Worm (Caenorhabditis elegans): ENCODE data around the gene syg-2.
A peak's percentile ranks its signal among the peaks of the same experiment; 100 is the strongest.

syg-2 gene

ce11 chrX:14610093-14610763 lies 44.5 kb upstream of the syg-2 start (continued):
- TF ChIP-seq dmd-8 (GFP tag; IDR thresholded peaks at IDR 0.05) (no peak), egl-43 (GFP tag; IDR thresholded peaks at IDR 0.05) (peak; percentile 74; the same call in 1 of the 2 replicates), set-16 (GFP tag; IDR thresholded peaks at IDR 0.05) (no peak), mxl-3 (GFP tag; optimal IDR thresholded peaks at IDR 0.05) (peak; percentile 30), zfp-2 (tag; optimal IDR thresholded peaks at IDR 0.05) (no peak), ZK337.2 (GFP tag; IDR thresholded peaks at IDR 0.05) (no peak), dve-1 (tag; optimal IDR thresholded peaks at IDR 0.05; ENCODE audit: insufficient read depth) (peak; percentile 4), lin-29 (GFP tag; IDR thresholded peaks at IDR 0.05) (no peak), ceh-28 (tag; optimal IDR thresholded peaks at IDR 0.05) (no peak), ceh-62 (tag; optimal IDR thresholded peaks at IDR 0.05) (no peak), lin-15B (tag; optimal IDR thresholded peaks at IDR 0.05) (no peak), mep-1 (tag; optimal IDR thresholded peaks at IDR 0.05) (peak; percentile 55), mdt-29 (GFP tag; IDR thresholded peaks at IDR 0.05) (no peak), madf-5 (GFP tag; IDR thresholded peaks at IDR 0.05) (0 out of 4 replicates have a peak, but pooled peaks of 1 of the 2 experiments have one; percentile 35), tag-97 (GFP tag; IDR thresholded peaks at IDR 0.05) (no peak), daf-19 (GFP tag; conservative IDR thresholded peaks at IDR 0.05) (no peak), hmg-1.1 (GFP tag; IDR thresholded peaks at IDR 0.05) (peak; percentile 88), fos-1 (tag; optimal IDR thresholded peaks at IDR 0.05) (no peak), nhr-42 (GFP tag; IDR thresholded peaks at IDR 0.05) (no peak), arid-1 (GFP tag; conservative IDR thresholded peaks at IDR 0.05) (no peak), mes-2 (tag; optimal IDR thresholded peaks at IDR 0.05; ENCODE audit: poor library complexity, severe bottlenecking) (peak; percentile 57), duxl-1 (tag; optimal IDR thresholded peaks at IDR 0.05; ENCODE audit: poor library complexity) (no peak), lir-3 (tag; optimal IDR thresholded peaks at IDR 0.05) (no peak), spr-1 (tag; optimal IDR thresholded peaks at IDR 0.05) (no peak), nhr-10 (tag; optimal IDR thresholded peaks at IDR 0.05) (no peak), nhr-28 (tag; optimal IDR thresholded peaks at IDR 0.05) (peak; percentile 50), F49E8.2 (tag; optimal IDR thresholded peaks at IDR 0.05; ENCODE audit: borderline replicate concordance) (no peak)

ce11 chrX:14611074-14611473 lies 43.7 kb upstream of the syg-2 start, which contains the start of gene rbc-1:
Gene rbc-1 (plus strand): TSS chrX:14611374.
- TF ChIP-seq mep-1 (tag; optimal IDR thresholded peaks at IDR 0.05): no peak
- no peak for TF ChIP-seq ceh-62 (tag; optimal IDR thresholded peaks at IDR 0.05)
- TF ChIP-seq spr-3 (GFP tag; optimal IDR thresholded peaks at IDR 0.05): no peak
- no peak for TF ChIP-seq mxl-2 (GFP tag; conservative IDR thresholded peaks at IDR 0.05)
- TF ChIP-seq daf-16 (GFP tag; optimal IDR thresholded peaks at IDR 0.05): no peak
- TF ChIP-seq daf-16 (tag; optimal IDR thresholded peaks at IDR 0.05): peak; percentile 6
- no peak for TF ChIP-seq nhr-10 (tag; optimal IDR thresholded peaks at IDR 0.05)
- no peak for TF ChIP-seq aly-2 (tag; optimal IDR thresholded peaks at IDR 0.05)
- TF ChIP-seq nhr-237 (tag; optimal IDR thresholded peaks at IDR 0.05): no peak

- TF ChIP-seq snpc-1.2 (GFP tag; IDR thresholded peaks at IDR 0.05) (0 out of 2 replicates have a peak, but pooled peaks have one; percentile 52), lin-39 (tag; optimal IDR thresholded peaks at IDR 0.05) (no peak), vab-7 (GFP tag; IDR thresholded peaks at IDR 0.05) (0 out of 2 replicates have a peak, but pooled peaks have one; percentile 4), aha-1 (tag) (peak; percentile 52)
Observed at ce11 chrX:14621207-14621606, 33.6 kb upstream of the syg-2 start.

All from whole organism, L4 larva.